Worm (Caenorhabditis elegans) whole organism, L4 larva: ENCODE measurements around the gene sur-7.
A peak's percentile ranks its signal among the peaks of the same experiment; 100 is the strongest.

Experiments used
- F44E2.7 ChIP-seq: fragments of 200-800 bp; sonication (Bioruptor generic); IDR thresholded peaks from 2 replicates; pipeline ENCODE4 v2.1.2; 2022; ENCODE audit warnings: missing genetic modification characterization, missing compliant biosample characterization
- Y48G9A.11 ChIP-seq: fragments of 200-800 bp; sonication (Bioruptor generic); IDR thresholded peaks from 2 replicates; pipeline ENCODE4 v1.3.6; 2022; ENCODE audit warnings: missing genetic modification reagents, missing genetic modification characterization, missing compliant biosample characterization
- Y5F2A.4 ChIP-seq: fragments of 200-800 bp; sonication (Bioruptor generic); optimal IDR thresholded peaks from 2 replicates; lab custom pipeline; 2018; ENCODE audit warnings: mild to moderate bottlenecking, missing genetic modification characterization, missing compliant biosample characterization
- ZK546.5 ChIP-seq, 2 experiments: sonication (generic microtip); optimal IDR thresholded peaks; 2 replicates each; lab custom pipeline; 2017; ENCODE audit warnings: missing biosample characterization in 2 of 2, missing genetic modification characterization in 2 of 2
- arid-1 ChIP-seq: fragments of 200-800 bp; sonication (Bioruptor generic); conservative IDR thresholded peaks from 2 replicates; pipeline ENCODE4 v1.3.6; 2022; ENCODE audit warnings: missing genetic modification reagents, missing genetic modification characterization, missing compliant biosample characterization
- ceh-44 ChIP-seq: fragments of 200-800 bp; sonication (Bioruptor generic); IDR thresholded peaks from 2 replicates; pipeline ENCODE4 v1.3.6; 2022; ENCODE audit warnings: missing genetic modification reagents, missing genetic modification characterization, missing compliant biosample characterization
- cey-2 ChIP-seq: sonication (generic microtip); optimal IDR thresholded peaks from 3 replicates; lab custom pipeline; 2017; ENCODE audit warnings: missing genetic modification characterization, mild to moderate bottlenecking, missing compliant biosample characterization, antibody characterized with exemption, borderline replicate concordance; ENCODE audit not compliant: insufficient read depth
- daf-16 ChIP-seq, 3 experiments: sonication (generic microtip); optimal IDR thresholded peaks; 2 replicates each; lab custom pipeline; 2016 to 2017; ENCODE audit warnings: missing genetic modification characterization in 3 of 3, missing genetic modification reagents in 3 of 3, mild to moderate bottlenecking in 2 of 3, missing compliant biosample characterization in 2 of 3, missing biosample characterization in 1 of 3, moderate library complexity in 1 of 3
- dmd-6 ChIP-seq: fragments of 200-800 bp; sonication (Bioruptor generic); IDR thresholded peaks from 2 replicates; pipeline ENCODE4 v1.3.6; 2022; ENCODE audit warnings: missing genetic modification reagents, missing genetic modification characterization, missing compliant biosample characterization
- egl-43 ChIP-seq: fragments of 200-800 bp; sonication (Bioruptor generic); IDR thresholded peaks from 2 replicates; pipeline ENCODE4 v1.3.6; 2022; ENCODE audit warnings: missing genetic modification reagents, missing genetic modification characterization, missing compliant biosample characterization
- hlh-11 ChIP-seq: fragments of 200-800 bp; sonication (Bioruptor generic); optimal IDR thresholded peaks from 2 replicates; lab custom pipeline; 2018; ENCODE audit warnings: mild to moderate bottlenecking, missing genetic modification characterization, missing compliant biosample characterization
- lin-1 ChIP-seq: fragments of 200-800 bp; sonication (Bioruptor generic); IDR thresholded peaks from 2 replicates; pipeline ENCODE4 v1.3.6; 2022; ENCODE audit warnings: missing genetic modification reagents, missing genetic modification characterization, missing compliant biosample characterization
- lin-15B ChIP-seq: fragments of 150-350 bp; sonication (generic microtip); optimal IDR thresholded peaks from 3 replicates; lab custom pipeline; 2014; ENCODE audit warnings: missing biosample characterization, missing genetic modification characterization
- lin-39 ChIP-seq: fragments of 150-350 bp; optimal IDR thresholded peaks from 2 replicates; lab custom pipeline; 2014; ENCODE audit warnings: missing biosample characterization, missing genetic modification reagents, missing genetic modification characterization
- mdl-1 ChIP-seq, 2 experiments: fragments of 150-350 bp in 1 of 2; sonication (generic microtip) in 1 of 2; optimal IDR thresholded peaks; 2 replicates each; lab custom pipeline; 2014 to 2017; ENCODE audit warnings: missing biosample characterization in 2 of 2, missing genetic modification characterization in 2 of 2
- mes-2 ChIP-seq: sonication (generic microtip); optimal IDR thresholded peaks from 2 replicates; lab custom pipeline; 2016; ENCODE audit warnings: missing genotype, mild to moderate bottlenecking, missing genetic modification characterization, missing compliant biosample characterization; ENCODE audit not compliant: poor library complexity, severe bottlenecking
- mxl-3 ChIP-seq: fragments of 200-800 bp; sonication (Bioruptor generic); optimal IDR thresholded peaks from 2 replicates; lab custom pipeline; 2018; ENCODE audit warnings: mild to moderate bottlenecking, missing genetic modification characterization, missing compliant biosample characterization
- nhr-102 ChIP-seq: sonication (generic microtip); optimal IDR thresholded peaks from 2 replicates; lab custom pipeline; 2016; ENCODE audit warnings: mild to moderate bottlenecking, missing genetic modification characterization, moderate library complexity, missing compliant biosample characterization
- nhr-11 ChIP-seq: fragments of 150-350 bp; optimal IDR thresholded peaks from 2 replicates; lab custom pipeline; 2014; ENCODE audit warnings: missing biosample characterization, missing genetic modification characterization
- nhr-111 ChIP-seq: fragments of 200-800 bp; sonication (Bioruptor generic); optimal IDR thresholded peaks from 2 replicates; lab custom pipeline; 2018; ENCODE audit warnings: mild to moderate bottlenecking, missing genetic modification characterization, missing compliant biosample characterization
- nhr-28 ChIP-seq: fragments of 150-350 bp; optimal IDR thresholded peaks from 2 replicates; lab custom pipeline; 2014; ENCODE audit warnings: missing biosample characterization, missing genetic modification characterization
- nhr-42 ChIP-seq: fragments of 200-800 bp; sonication (Bioruptor generic); IDR thresholded peaks from 2 replicates; pipeline ENCODE4 v1.3.6; 2022; ENCODE audit warnings: missing genetic modification characterization, missing compliant biosample characterization
- nhr-6 ChIP-seq: fragments of 150-350 bp; optimal IDR thresholded peaks from 2 replicates; lab custom pipeline; 2014; ENCODE audit warnings: missing biosample characterization, missing genetic modification characterization
- nhr-77 ChIP-seq: fragments of 150-350 bp; optimal IDR thresholded peaks from 2 replicates; lab custom pipeline; 2014; ENCODE audit warnings: missing biosample characterization, missing genetic modification characterization
- pha-4 ChIP-seq, 2 experiments: fragments of 150-350 bp in 1 of 2; fragments of 200-800 bp in 1 of 2; sonication (Bioruptor generic) in 1 of 2; IDR thresholded peaks in 1 of 2; optimal IDR thresholded peaks in 1 of 2; 2 replicates each; pipeline versions ENCODE4 v1.3.6 to Lab custom; 2014 to 2022; ENCODE audit warnings: missing genetic modification characterization in 2 of 2, missing genetic modification reagents in 2 of 2, missing biosample characterization in 1 of 2, missing compliant biosample characterization in 1 of 2
- saeg-2 ChIP-seq: fragments of 200-800 bp; sonication (Bioruptor generic); IDR thresholded peaks from 2 replicates; pipeline ENCODE4 v1.3.6; 2022; ENCODE audit warnings: missing genetic modification reagents, missing genetic modification characterization, missing compliant biosample characterization
- sdz-12 ChIP-seq: fragments of 200-800 bp; sonication (Bioruptor generic); optimal IDR thresholded peaks from 2 replicates; lab custom pipeline; 2018; ENCODE audit warnings: mild to moderate bottlenecking, missing genetic modification characterization, missing compliant biosample characterization
- set-16 ChIP-seq: fragments of 200-800 bp; sonication (Bioruptor generic); IDR thresholded peaks from 2 replicates; pipeline ENCODE4 v1.3.6; 2022; ENCODE audit warnings: missing genetic modification reagents, missing genetic modification characterization, missing compliant biosample characterization
- tra-1 ChIP-seq: fragments of 200-800 bp; sonication (Bioruptor generic); IDR thresholded peaks from 2 replicates; pipeline ENCODE4 v1.3.6; 2022; ENCODE audit warnings: missing genetic modification reagents, missing genetic modification characterization, missing compliant biosample characterization
- unc-39 ChIP-seq: sonication (generic microtip); optimal IDR thresholded peaks from 2 replicates; lab custom pipeline; 2017; ENCODE audit warnings: missing biosample characterization, missing genetic modification characterization
- unc-62 ChIP-seq, 3 experiments: fragments of 150-350 bp in 1 of 3; sonication (generic microtip); optimal IDR thresholded peaks in 2 of 3; peaks in 1 of 3; 1 replicate in 1 of 3; 2 replicates in 2 of 3; lab custom pipeline; 2014 to 2017; ENCODE audit warnings: missing biosample characterization in 3 of 3, missing genetic modification characterization in 3 of 3, missing genetic modification reagents in 3 of 3, missing genotype in 1 of 3
- vab-7 ChIP-seq: fragments of 200-800 bp; sonication (Bioruptor generic); IDR thresholded peaks from 2 replicates; pipeline ENCODE4 v1.3.6; 2022; ENCODE audit warnings: missing genetic modification reagents, missing genetic modification characterization, missing compliant biosample characterization
- zfp-2 ChIP-seq: sonication (generic microtip); optimal IDR thresholded peaks from 2 replicates; lab custom pipeline; 2016; ENCODE audit warnings: mild to moderate bottlenecking, missing genetic modification characterization, missing compliant biosample characterization
- zip-2 ChIP-seq: fragments of 150-350 bp; optimal IDR thresholded peaks from 2 replicates; lab custom pipeline; 2014; ENCODE audit warnings: missing biosample characterization, missing genetic modification characterization
- ztf-11 ChIP-seq: fragments of 150-350 bp; optimal IDR thresholded peaks from 2 replicates; lab custom pipeline; 2014; ENCODE audit warnings: missing biosample characterization, missing genetic modification characterization

sur-7 gene

DNA sequence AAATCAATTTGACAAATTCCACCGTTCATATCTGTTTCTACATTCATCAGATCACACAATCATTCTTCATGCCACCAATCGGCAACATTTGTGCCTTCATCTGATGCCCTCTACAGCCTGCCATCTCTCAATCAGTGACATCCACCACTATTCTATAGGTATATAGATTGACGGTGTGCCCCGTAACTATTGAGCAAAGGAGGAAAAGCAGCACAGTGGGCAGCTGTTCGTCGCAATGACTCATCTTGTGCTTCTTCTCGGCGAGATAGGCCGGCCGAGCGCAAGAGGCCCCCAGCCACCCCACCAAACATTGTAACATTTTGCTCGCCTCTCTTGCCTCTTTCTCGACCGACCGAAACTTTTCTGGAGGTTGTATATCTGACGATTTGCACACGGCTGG lies 15.7 kb downstream of the sur-7 start:
- TF ChIP-seq nhr-11 (tag; lab: Kevin White, UChicago) (peak; percentile 33), hlh-11 (tag; lab: Kevin White, UChicago) (peak; percentile 76), daf-16 (GFP tag; optimal IDR thresholded peaks at IDR 0.05; lab: Kevin White, UChicago) (peak in 1 of 2 experiments; percentile 75), daf-16 (tag; optimal IDR thresholded peaks at IDR 0.05; lab: Kevin White, UChicago) (no peak), ceh-44 (GFP tag; lab: Robert Waterston, UW) (no peak), mes-2 (tag; lab: Kevin White, UChicago) (peak; percentile 20), set-16 (GFP tag; lab: Robert Waterston, UW) (peak; percentile 51), ZK546.5 (tag; optimal IDR thresholded peaks at IDR 0.05; lab: Kevin White, UChicago) (no peak), ztf-11 (tag; lab: Kevin White, UChicago) (no peak)

DNA sequence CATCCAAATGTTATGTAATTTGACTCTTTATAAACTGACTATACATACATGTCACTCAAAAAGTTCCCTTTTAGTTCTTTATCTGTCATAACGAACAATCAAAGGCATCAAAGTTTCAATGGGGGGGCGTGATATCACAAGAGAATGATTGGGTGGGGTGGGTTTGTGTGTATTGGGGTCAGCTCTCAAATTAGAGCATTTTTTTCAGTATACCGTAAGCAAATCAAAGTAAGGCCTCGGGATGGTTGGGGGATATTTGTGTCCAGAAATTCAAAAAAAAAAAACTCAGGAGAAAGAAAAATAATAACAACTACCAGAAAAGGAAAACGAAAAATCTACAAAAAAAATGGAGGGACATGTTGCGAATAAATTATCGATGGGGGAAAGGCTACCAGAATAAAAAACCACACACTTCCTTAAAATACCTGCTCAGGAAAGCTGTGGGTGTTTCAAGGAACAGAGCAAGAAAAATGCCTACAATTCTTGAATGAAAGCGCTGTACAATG lies 22.1 kb downstream of the sur-7 start, which contains the start of gene F01G12.18:
F01G12.18 (minus strand) TSS at position 51 of the 506 bp plus-strand sequence.
- no peak for TF ChIP-seq nhr-77 (tag; lab: Kevin White, UChicago)
- TF ChIP-seq F44E2.7 (GFP tag; lab: Robert Waterston, UW), result no peak
- no peak for TF ChIP-seq nhr-11 (tag; lab: Kevin White, UChicago)
- peak in 1 of 2 experiments; percentile 98 for TF ChIP-seq unc-62 (GFP tag; optimal IDR thresholded peaks at IDR 0.05 in 1 of 2; lab: Kevin White, UChicago)
- no peak for TF ChIP-seq unc-62 (tag; optimal IDR thresholded peaks at IDR 0.05; lab: Kevin White, UChicago)
- peak; percentile 23; the same call in 1 of the 2 replicates for TF ChIP-seq dmd-6 (GFP tag; lab: Robert Waterston, UW)
- no peak for TF ChIP-seq zfp-2 (tag; lab: Kevin White, UChicago)
- TF ChIP-seq lin-39, result no peak
- no peak for TF ChIP-seq egl-43 (GFP tag; lab: Robert Waterston, UW)
- TF ChIP-seq nhr-111, result no peak
- TF ChIP-seq lin-1 (GFP tag; lab: Robert Waterston, UW), result no peak
- TF ChIP-seq pha-4 (GFP tag; IDR thresholded peaks at IDR 0.05; lab: Robert Waterston, UW), result no peak
- no peak for TF ChIP-seq pha-4 (tag; optimal IDR thresholded peaks at IDR 0.05; lab: Kevin White, UChicago)
- no peak for TF ChIP-seq mdl-1 (tag; optimal IDR thresholded peaks at IDR 0.05; lab: Kevin White, UChicago)
- TF ChIP-seq arid-1 (GFP tag; lab: Robert Waterston, UW), result no peak

DNA sequence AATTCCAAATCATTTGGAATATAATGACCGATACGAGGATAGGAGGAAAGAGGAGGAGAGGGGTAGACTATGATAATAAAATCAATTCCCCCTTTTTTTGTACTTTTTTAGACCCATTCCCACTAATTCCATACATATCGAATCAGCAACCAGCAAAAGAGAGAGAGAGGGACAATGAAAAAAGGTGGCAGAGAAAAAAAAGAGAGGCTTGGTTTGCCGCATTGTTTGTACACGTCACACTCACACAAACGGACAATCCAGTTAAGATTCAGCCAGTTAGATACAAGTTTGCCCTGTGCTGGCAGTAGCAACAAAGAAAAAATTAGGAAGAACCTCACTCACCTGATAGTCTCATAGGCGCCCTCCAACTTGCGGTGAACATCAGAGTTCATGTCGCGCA lies 24.5 kb downstream of the sur-7 start:
- TF ChIP-seq unc-62 (GFP tag; optimal IDR thresholded peaks at IDR 0.05 in 1 of 2; lab: Kevin White, UChicago) (no peak), unc-62 (tag; optimal IDR thresholded peaks at IDR 0.05; lab: Kevin White, UChicago) (no peak), saeg-2 (no peak), zip-2 (no peak), lin-15B (tag; lab: Kevin White, UChicago) (no peak), nhr-77 (tag; lab: Kevin White, UChicago) (no peak), vab-7 (GFP tag; lab: Robert Waterston, UW) (no peak), sdz-12 (GFP tag; lab: Kevin White, UChicago) (no peak)

ce11 chrX:16402303-16402702 lies 25.9 kb downstream of the sur-7 start:
- no peak for TF ChIP-seq nhr-102 (tag; lab: Kevin White, UChicago)

- TF ChIP-seq pha-4 (GFP tag; IDR thresholded peaks at IDR 0.05; lab: Robert Waterston, UW), result 0 out of 2 replicates have a peak, but pooled peaks have one; percentile 14
- TF ChIP-seq pha-4 (tag; optimal IDR thresholded peaks at IDR 0.05; lab: Kevin White, UChicago), result no peak
- no peak for TF ChIP-seq saeg-2
Measured at ce11 chrX:16402787-16403186, 26.4 kb downstream of the sur-7 start.

DNA sequence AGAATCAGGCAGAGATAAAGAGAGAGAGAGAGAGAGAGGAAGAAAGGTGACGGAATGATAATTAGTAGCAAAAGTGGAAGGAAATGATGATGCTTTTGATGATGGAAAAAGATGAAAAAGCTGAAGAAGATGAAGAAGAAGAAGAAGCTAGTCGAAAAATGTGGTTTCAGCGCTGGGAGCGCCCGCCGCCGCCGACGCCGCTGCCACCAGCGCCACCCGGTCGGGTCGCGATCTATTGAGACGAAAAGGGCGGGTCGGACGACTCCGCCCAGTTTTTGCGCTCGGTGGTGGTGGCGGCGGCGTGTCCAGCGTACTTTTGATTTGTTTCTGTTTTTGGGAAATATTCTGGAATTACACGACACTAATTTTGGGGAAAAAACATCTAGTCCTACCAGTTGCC lies 27.0 kb downstream of the sur-7 start:
- no peak for TF ChIP-seq ZK546.5 (tag; optimal IDR thresholded peaks at IDR 0.05; lab: Kevin White, UChicago)
- no peak for TF ChIP-seq unc-39
- TF ChIP-seq nhr-28 (tag; lab: Kevin White, UChicago), result no peak
- TF ChIP-seq Y48G9A.11, result 0 out of 2 replicates have a peak, but pooled peaks have one; percentile 35
- TF ChIP-seq egl-43 (GFP tag; lab: Robert Waterston, UW), result 0 out of 2 replicates have a peak, but pooled peaks have one; percentile 48
- TF ChIP-seq tra-1, result 0 out of 2 replicates have a peak, but pooled peaks have one; percentile 43
- TF ChIP-seq nhr-6 (tag; lab: Kevin White, UChicago), result no peak
- no peak for TF ChIP-seq cey-2 (tag; lab: Kevin White, UChicago)
- no peak for TF ChIP-seq Y5F2A.4 (GFP tag; lab: Kevin White, UChicago)
- no peak for TF ChIP-seq nhr-42 (GFP tag; lab: Robert Waterston, UW)
- TF ChIP-seq mxl-3 (GFP tag; lab: Kevin White, UChicago), result peak; percentile 34
- peak; percentile 97 for TF ChIP-seq set-16 (GFP tag; lab: Robert Waterston, UW)
- TF ChIP-seq hlh-11 (tag; lab: Kevin White, UChicago), result peak; percentile 34
- TF ChIP-seq lin-39, result no peak
